Worm (Caenorhabditis elegans) whole organism, L1 larva: Measurements from ENCODE around the gene K08D8.1.

ENCODE experiments used
- fkh-8 ChIP-seq: sonication (generic microtip); optimal IDR thresholded peaks from 2 replicates; lab custom pipeline; 2016; ENCODE audit warnings: mild to moderate bottlenecking, missing genetic modification characterization, missing compliant biosample characterization
- fos-1 ChIP-seq: fragments of 150-350 bp; optimal IDR thresholded peaks from 2 replicates; lab custom pipeline; 2014; ENCODE audit warnings: missing biosample characterization, missing genetic modification characterization
- grh-1 ChIP-seq: fragments of 200-800 bp; sonication (Bioruptor generic); IDR thresholded peaks from 2 replicates; pipeline ENCODE4 v1.3.6; 2022; ENCODE audit warnings: missing genetic modification reagents, missing genetic modification characterization, missing compliant biosample characterization
- lin-39 ChIP-seq: fragments of 150-350 bp; optimal IDR thresholded peaks from 2 replicates; lab custom pipeline; 2014; ENCODE audit warnings: missing biosample characterization, missing genetic modification reagents, missing genetic modification characterization
- lir-3 ChIP-seq: sonication (generic microtip); optimal IDR thresholded peaks from 2 replicates; lab custom pipeline; 2016; ENCODE audit warnings: mild to moderate bottlenecking, missing genetic modification characterization, moderate library complexity, missing compliant biosample characterization; ENCODE audit not compliant: poor library complexity
- nhr-28 ChIP-seq: fragments of 150-350 bp; optimal IDR thresholded peaks from 2 replicates; lab custom pipeline; 2014; ENCODE audit warnings: missing biosample characterization, missing genetic modification characterization
- nhr-76 ChIP-seq: sonication (generic microtip); optimal IDR thresholded peaks from 2 replicates; lab custom pipeline; 2017; ENCODE audit warnings: missing biosample characterization, missing genetic modification characterization
- pqm-1 ChIP-seq: sonication (generic microtip); optimal IDR thresholded peaks from 3 replicates; lab custom pipeline; 2017; ENCODE audit warnings: missing biosample characterization, missing genetic modification characterization
- snpc-4 ChIP-seq: fragments of 150-350 bp; optimal IDR thresholded peaks from 2 replicates; lab custom pipeline; 2014; ENCODE audit warnings: missing biosample characterization, missing genetic modification characterization
- unc-130 ChIP-seq: fragments of 150-350 bp; optimal IDR thresholded peaks from 2 replicates; lab custom pipeline; 2017; ENCODE audit warnings: missing biosample characterization, missing genetic modification characterization, inconsistent platforms
- unc-86 ChIP-seq: sonication (generic microtip); optimal IDR thresholded peaks from 2 replicates; lab custom pipeline; 2016; ENCODE audit warnings: missing genetic modification characterization, missing compliant biosample characterization

- TF ChIP-seq unc-86 (tag; lab: Kevin White, UChicago) (no peak), lir-3 (tag; lab: Kevin White, UChicago) (no peak), fos-1 (tag; lab: Kevin White, UChicago) (no peak), nhr-76 (tag; lab: Kevin White, UChicago) (no peak), lin-39 (no peak), unc-130 (tag; lab: Kevin White, UChicago) (no peak), fkh-8 (tag; lab: Kevin White, UChicago) (no peak), nhr-28 (tag; lab: Kevin White, UChicago) (no peak), pqm-1 (tag; lab: Kevin White, UChicago) (no peak), snpc-4 (tag; lab: Kevin White, UChicago) (no peak), grh-1 (GFP tag; lab: Robert Waterston, UW) (no peak)
These were observed 2.7 kb downstream of the K08D8.1 start, which contains the start of gene K08D8.11 for ce11 chrIV:12894996-12895395.
